Fruit fly (Drosophila melanogaster): ENCODE data around the gene shop.

dm6 chrX:18897906-18898305 is 49.5 kb upstream of the shop start:
- TF ChIP-seq CG17912 (GFP tag; optimal IDR thresholded peaks at IDR 0.05), result no peak
- TF ChIP-seq Dll (GFP tag; IDR thresholded peaks at IDR 0.05; ENCODE audit: partially characterized antibody), result no peak
- no peak for TF ChIP-seq z (GFP tag; IDR thresholded peaks at IDR 0.05)
- TF ChIP-seq Dad (GFP tag; optimal IDR thresholded peaks at IDR 0.05), result no peak
- no peak for TF ChIP-seq CG8924 (tag; optimal IDR thresholded peaks at IDR 0.05)
- TF ChIP-seq sna (GFP tag; IDR thresholded peaks at IDR 0.05; ENCODE audit: partially characterized antibody), result no peak
- TF ChIP-seq ftz-f1 (GFP tag; optimal IDR thresholded peaks at IDR 0.05), result no peak
- TF ChIP-seq tll (GFP tag; optimal IDR thresholded peaks at IDR 0.05), result no peak
- TF ChIP-seq stwl (tag; optimal IDR thresholded peaks at IDR 0.05), result no peak
- TF ChIP-seq CG9817 (tag; optimal IDR thresholded peaks at IDR 0.05), result no peak
- TF ChIP-seq pan (optimal IDR thresholded peaks at IDR 0.05), result no peak
- no peak for TF ChIP-seq pan (GFP tag; optimal IDR thresholded peaks at IDR 0.05 in 1 of 2, IDR thresholded peaks at IDR 0.05 in 1 of 2)
- no peak for TF ChIP-seq pros (GFP tag; optimal IDR thresholded peaks at IDR 0.05)
- no peak for TF ChIP-seq CG11085 (GFP tag; IDR thresholded peaks at IDR 0.05)
